Worm (Caenorhabditis elegans): ENCODE measurements around the gene C40H1.3.
A peak's percentile ranks its signal among the peaks of the same experiment; 100 is the strongest.

Gene C40H1.3

DNA sequence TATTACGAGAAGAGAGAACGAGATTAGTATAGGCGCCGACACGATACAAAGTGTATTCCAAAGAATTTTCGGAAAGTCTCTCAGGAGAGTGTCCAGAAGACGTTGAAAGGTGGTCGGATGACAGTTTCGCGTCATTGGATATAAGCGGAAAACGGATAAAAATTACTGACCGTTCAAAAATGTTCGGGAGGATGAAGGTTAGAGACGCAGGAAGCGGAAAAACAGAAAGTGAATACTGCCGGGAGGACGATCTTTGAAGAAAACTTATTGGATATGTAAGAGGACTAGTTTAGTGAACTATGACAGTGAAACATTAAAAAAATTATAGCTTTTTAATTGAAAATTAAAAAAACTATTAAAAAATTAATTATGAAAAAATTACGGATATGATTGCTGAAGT lies 5.9 kb upstream of the C40H1.3 start:
- no peak for TF ChIP-seq him-1 (tag; optimal IDR thresholded peaks at IDR 0.05)
- no peak for TF ChIP-seq dao-5 (tag; optimal IDR thresholded peaks at IDR 0.05)
- no peak for TF ChIP-seq W03F9.2 (tag; optimal IDR thresholded peaks at IDR 0.05)

DNA sequence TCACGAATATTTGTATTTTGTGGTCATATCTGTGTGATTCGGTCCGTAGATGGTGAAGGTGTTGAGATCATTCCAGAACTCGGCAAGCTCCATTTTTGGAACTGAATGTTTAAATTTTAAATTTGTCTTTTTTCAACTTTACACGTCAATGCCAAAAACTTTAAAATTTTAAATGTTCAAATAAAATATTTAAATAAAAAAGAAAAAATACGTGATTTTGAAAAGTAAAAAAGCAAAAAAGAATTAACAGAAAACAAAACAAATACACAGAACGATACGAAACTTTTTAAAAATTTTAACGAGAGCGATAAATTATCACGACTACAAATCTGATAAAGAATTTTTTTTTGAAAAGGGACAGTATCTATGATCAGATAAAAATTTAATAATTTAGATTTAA lies 5.0 kb upstream of the C40H1.3 start, which contains the start of gene elo-4:
TSS of gene elo-4 (minus strand) at position 101 of the 400 bp plus-strand sequence.
- TF ChIP-seq W03F9.2 (tag; optimal IDR thresholded peaks at IDR 0.05) = no peak
- no peak for TF ChIP-seq dao-5 (tag; optimal IDR thresholded peaks at IDR 0.05)
- TF ChIP-seq him-1 (tag; optimal IDR thresholded peaks at IDR 0.05) = no peak

DNA sequence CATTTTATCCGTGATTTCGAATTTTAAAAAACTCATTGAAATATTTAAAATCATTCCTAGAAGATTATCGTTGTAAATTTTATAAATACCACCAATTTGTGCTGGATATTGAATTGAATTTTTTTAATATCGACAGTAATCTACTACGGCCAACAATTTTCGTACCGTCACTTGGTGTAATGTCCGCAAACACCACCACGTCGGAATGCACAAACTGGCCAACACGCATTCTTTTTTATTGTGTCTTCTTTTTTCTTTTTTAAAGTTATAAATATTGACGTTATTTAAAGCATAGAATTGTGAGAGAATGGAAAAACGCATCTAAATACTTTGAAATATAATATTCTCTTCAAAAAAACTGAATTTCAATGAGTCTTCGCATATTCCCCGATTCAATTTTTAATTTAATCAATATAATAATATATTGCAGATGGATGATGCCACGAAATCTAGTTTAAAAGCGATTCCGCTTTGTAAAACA lies 2.0 kb upstream of the C40H1.3 start, which contains the start of gene ufc-1:
TSS of gene ufc-1 (plus strand) at position 431 of the 481 bp plus-strand sequence.
- peak; percentile 22 for TF ChIP-seq W03F9.2 (tag; optimal IDR thresholded peaks at IDR 0.05)
- TF ChIP-seq dao-5 (tag; optimal IDR thresholded peaks at IDR 0.05) = no peak

DNA sequence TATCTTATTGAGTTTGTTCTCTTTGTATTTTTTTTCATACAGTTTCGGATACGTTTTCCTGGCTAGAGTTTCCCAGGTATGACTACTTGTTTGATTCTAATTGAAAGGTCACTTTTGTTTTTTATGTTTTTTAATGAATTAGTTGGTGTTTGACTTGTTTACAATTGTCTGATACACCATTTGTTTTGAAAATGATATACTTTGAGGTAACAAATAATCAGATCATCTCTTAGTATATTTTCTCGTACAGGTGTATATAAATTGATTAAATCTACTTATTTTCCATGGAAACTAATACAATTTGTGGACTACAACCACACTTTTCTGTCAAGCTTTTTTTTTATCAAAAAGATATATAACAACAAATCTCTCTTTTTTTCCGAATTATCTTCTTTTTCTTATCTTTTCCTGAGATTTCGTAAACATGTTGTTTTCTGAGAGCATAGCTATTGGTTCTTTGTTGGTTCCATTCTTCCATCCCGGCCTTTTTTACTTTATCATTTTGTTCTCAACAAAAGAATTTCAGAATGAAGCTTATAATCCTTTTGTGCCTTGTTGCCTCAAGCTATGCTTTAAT lies 712 bp upstream of the C40H1.3 start, which contains the start of gene ttr-5:
TSS of gene ttr-5 (plus strand) at position 527 of the 577 bp plus-strand sequence.
- TF ChIP-seq dao-5 (tag; optimal IDR thresholded peaks at IDR 0.05) (no peak), W03F9.2 (tag; optimal IDR thresholded peaks at IDR 0.05) (no peak), him-1 (tag; optimal IDR thresholded peaks at IDR 0.05) (no peak)

DNA sequence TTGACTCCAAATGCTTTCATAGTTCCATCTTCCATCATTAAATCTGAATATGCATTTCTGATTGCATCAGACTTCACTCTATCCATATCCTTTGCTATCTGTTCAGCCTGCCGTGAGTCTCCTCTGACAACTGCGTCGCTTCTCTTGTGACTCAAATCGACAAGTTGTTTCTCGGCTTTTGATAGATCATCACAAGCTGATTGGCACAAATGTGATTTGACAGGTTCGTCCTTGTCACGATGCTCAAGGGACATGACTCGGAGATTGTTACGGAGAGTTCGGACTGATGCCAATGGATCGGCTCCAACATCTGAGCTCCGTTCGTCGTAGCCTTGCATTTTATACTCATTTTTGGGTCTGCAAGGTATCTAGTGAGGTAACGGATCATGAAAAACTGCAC lies 434 bp downstream of the C40H1.3 start:
- TF ChIP-seq him-1 (tag; optimal IDR thresholded peaks at IDR 0.05) (no peak), W03F9.2 (tag; optimal IDR thresholded peaks at IDR 0.05) (no peak), dao-5 (tag; optimal IDR thresholded peaks at IDR 0.05) (no peak)

DNA sequence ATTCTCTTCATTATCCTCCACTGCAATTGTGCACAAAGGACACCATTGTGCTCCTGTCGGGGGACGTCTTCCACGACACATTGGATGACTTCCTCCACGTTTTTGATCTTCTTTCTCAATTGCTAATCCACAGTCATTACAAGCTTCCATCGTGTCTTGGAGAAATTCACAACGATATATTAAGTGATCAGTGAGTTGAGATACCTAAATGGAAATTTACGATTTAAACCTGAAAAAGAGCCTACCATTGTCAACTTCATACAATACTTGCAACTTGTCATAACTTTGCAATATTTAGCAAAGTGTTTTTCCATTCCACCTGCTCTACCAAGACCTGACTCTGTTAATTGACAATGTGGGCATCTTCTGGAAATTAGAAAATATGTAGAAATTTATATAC lies 1.3 kb downstream of the C40H1.3 start:
- no peak for TF ChIP-seq W03F9.2 (tag; optimal IDR thresholded peaks at IDR 0.05)
- TF ChIP-seq him-1 (tag; optimal IDR thresholded peaks at IDR 0.05) = no peak
- no peak for TF ChIP-seq dao-5 (tag; optimal IDR thresholded peaks at IDR 0.05)

DNA sequence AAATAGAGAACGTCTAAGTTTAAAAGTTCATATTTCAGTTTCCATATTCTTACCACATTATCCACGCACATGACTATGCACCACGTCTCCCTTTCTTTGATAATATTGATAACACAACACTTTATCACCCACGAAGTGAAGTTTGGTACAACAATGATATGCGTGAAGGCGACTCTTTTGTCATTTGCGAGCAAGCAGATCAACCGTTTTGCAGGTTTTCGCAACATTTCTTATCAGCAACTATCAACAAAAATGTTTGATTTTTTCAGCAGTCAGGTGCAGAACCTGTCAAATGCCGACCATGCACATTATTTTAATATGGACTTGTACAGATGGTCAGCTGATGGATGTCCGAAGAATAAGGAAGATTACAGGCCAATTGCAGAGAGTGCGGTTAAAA lies 2.6 kb downstream of the C40H1.3 start:
- TF ChIP-seq dao-5 (tag; optimal IDR thresholded peaks at IDR 0.05) (no peak), him-1 (tag; optimal IDR thresholded peaks at IDR 0.05) (no peak), W03F9.2 (tag; optimal IDR thresholded peaks at IDR 0.05) (no peak)

DNA sequence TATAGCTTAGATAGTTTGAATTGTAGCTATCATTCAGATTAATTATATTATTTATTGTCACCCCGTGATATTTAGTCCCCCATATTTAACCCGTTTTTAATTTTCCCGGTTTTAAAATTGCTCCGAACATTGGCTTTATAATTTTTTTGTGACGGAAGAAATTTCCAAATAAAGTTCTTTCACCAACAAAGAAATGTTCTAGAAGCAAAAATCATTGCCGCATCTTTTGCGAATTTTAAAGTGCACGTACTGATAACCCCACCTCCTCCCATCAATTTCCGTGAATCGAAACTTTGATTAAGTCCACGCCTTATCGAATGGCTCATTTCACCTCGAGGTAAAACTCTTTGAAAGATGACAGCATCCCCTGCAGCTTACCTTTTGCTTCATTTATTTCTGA lies 4.4 kb downstream of the C40H1.3 start, which contains the start of gene C40H1.7:
TSS of gene C40H1.7 (plus strand) at position 301 of the 400 bp plus-strand sequence.
- no peak for TF ChIP-seq W03F9.2 (tag; optimal IDR thresholded peaks at IDR 0.05)
- no peak for TF ChIP-seq dao-5 (tag; optimal IDR thresholded peaks at IDR 0.05)
- TF ChIP-seq him-1 (tag; optimal IDR thresholded peaks at IDR 0.05) = no peak

DNA sequence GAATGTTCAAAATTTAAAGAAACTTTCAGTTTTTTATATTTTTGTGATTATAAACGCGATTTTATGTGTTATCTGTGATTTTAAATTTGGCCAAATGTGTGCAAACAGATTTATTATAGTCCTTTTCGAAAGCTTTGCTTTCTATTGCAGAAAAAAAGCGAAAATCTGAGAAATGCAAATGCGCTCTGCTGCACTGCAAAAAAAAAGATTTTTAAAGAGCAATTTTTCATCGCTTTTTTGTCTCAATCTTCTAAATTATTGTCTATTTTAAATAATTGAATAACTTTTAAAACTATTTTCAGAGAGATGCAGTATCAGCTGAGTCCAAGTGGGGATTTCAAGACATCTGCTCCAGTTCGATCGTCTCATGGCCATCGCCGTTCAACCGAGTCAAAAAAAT lies 7.2 kb downstream of the C40H1.3 start, which contains the start of gene cpb-1:
TSS of gene cpb-1 (plus strand) at position 301 of the 400 bp plus-strand sequence.
- TF ChIP-seq him-1 (tag; optimal IDR thresholded peaks at IDR 0.05) (no peak), W03F9.2 (tag; optimal IDR thresholded peaks at IDR 0.05) (no peak)

DNA sequence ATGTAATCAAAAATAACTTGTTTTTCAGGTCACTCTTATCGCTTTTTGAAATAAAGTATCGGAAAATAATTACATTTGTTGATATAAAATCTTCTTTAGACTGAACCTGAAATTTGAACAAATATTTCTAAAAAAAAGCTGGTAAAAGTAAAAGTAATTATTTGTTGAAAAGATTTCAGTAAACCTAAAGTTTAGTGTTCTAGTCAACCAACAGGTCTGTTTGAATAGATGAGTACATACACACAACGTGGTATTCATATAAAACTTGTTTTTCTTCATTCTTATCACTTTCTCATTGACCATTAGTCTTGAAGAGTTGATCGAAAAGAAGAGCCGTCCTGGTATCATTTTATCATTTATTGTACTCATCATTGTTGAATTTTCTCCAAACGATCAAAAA lies 9.5 kb downstream of the C40H1.3 start, which contains the start of gene C40H1.9:
TSS of gene C40H1.9 (plus strand) at position 301 of the 400 bp plus-strand sequence.
- TF ChIP-seq dao-5 (tag; optimal IDR thresholded peaks at IDR 0.05) (no peak), W03F9.2 (tag; optimal IDR thresholded peaks at IDR 0.05) (no peak), him-1 (tag; optimal IDR thresholded peaks at IDR 0.05) (no peak)

DNA sequence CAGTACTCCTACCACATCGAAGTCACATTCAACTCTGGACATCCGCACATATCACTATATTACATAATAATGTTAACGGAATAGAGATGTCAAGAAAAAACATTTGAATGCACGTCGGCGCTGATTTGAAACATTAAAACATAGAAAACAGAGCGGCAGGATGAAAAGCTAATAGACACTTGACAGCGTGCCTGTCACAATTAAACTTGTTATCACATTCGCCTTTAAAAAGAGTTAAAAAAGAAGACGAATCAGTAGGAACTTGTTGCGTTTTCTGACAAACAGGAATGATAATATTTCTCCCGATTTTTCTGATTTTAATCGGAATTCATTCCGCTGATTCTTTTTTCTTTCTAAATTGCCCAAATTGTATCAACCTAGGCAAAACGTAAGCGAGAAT lies 11.6 kb downstream of the C40H1.3 start:
- TF ChIP-seq dao-5 (tag; optimal IDR thresholded peaks at IDR 0.05) (no peak), him-1 (tag; optimal IDR thresholded peaks at IDR 0.05) (no peak), W03F9.2 (tag; optimal IDR thresholded peaks at IDR 0.05) (no peak)

DNA sequence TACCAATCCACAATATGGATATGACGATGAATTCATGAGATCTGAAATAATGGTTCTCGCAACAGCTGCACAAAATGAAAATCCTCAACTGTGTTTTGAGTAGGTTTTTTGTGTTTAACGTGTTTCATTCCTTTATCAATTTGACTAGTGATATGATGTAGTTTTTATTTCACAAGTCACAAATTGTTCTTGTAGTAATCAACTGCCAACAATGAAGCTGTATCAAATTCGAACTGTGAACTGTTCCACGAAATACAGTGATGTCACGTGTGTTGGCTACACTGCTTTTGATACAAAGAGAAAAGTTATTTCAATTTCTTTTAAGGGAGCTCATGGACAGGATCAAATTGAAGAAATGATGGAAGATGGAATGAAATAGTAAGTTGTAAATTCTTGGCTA lies 14.0 kb downstream of the C40H1.3 start:
- TF ChIP-seq dao-5 (tag; optimal IDR thresholded peaks at IDR 0.05) (no peak), him-1 (tag; optimal IDR thresholded peaks at IDR 0.05) (no peak), W03F9.2 (tag; optimal IDR thresholded peaks at IDR 0.05) (no peak)

DNA sequence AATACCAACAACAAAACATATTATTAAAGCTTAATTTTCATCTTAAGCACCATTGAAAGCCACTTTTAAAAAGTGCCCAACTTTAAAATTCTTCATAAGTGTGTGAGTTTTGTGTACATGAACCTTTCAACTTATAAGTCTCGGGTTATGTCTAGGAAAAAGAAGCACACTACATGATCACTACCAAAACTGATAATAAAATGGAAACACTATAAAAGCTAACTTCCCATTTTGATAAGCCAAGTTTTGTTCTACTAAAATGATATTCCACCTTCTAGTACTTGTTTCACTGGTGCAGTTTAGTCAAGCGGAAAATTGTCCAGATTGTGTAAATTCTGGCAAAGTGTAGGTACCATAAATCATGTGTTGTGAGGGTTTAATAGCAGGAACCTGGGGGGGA lies 14.7 kb downstream of the C40H1.3 start, which contains the start of gene C40H1.8:
TSS of gene C40H1.8 (plus strand) at position 242 of the 400 bp plus-strand sequence.
- TF ChIP-seq W03F9.2 (tag; optimal IDR thresholded peaks at IDR 0.05) = no peak
- no peak for TF ChIP-seq dao-5 (tag; optimal IDR thresholded peaks at IDR 0.05)
- TF ChIP-seq him-1 (tag; optimal IDR thresholded peaks at IDR 0.05) = no peak

DNA sequence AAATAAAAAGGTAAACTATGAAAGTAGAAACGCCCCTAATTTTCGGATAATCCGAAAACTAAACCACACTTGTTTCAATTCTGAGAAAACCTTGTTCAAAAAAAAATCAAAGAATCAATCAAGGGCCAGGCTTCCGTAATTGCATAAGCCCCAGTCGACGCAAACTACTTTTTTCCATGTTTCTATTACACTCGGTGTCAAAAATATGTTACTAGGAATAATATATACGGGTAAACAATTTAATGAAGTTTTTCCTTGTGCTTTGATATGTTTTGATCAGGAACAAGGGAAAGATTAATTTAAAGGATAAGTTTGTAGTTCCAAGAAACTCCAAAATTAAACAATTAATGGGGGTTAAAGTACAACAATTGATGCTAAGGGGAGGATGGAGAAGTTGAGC lies 19.3 kb downstream of the C40H1.3 start:
- TF ChIP-seq W03F9.2 (tag; optimal IDR thresholded peaks at IDR 0.05) = no peak

DNA sequence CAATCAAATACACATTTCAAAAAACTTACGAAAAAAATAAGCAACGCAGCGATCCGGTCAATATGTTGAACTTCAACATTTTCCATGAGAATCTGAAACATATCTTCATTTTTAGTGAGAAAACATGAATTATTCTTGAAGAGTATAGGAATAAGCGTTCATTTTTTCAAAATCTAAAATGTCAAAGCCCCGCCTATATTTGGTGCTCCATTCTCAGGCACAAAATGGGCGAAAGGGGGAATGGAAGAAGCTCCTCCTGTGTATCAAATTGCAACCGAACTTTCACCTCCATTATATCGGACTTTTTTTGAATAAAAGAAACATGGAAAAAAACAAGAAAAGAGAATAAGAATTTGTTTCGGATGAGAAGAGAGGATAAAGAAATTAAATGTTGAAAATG lies 22.6 kb downstream of the C40H1.3 start, which contains the start of gene srx-45:
TSS of gene srx-45 (minus strand) at position 101 of the 400 bp plus-strand sequence.
- no peak for TF ChIP-seq him-1 (tag; optimal IDR thresholded peaks at IDR 0.05)
- TF ChIP-seq dao-5 (tag; optimal IDR thresholded peaks at IDR 0.05) = no peak
- no peak for TF ChIP-seq W03F9.2 (tag; optimal IDR thresholded peaks at IDR 0.05)
